Worm (Caenorhabditis elegans): Measurements from ENCODE around the gene C39B5.14.

DNA sequence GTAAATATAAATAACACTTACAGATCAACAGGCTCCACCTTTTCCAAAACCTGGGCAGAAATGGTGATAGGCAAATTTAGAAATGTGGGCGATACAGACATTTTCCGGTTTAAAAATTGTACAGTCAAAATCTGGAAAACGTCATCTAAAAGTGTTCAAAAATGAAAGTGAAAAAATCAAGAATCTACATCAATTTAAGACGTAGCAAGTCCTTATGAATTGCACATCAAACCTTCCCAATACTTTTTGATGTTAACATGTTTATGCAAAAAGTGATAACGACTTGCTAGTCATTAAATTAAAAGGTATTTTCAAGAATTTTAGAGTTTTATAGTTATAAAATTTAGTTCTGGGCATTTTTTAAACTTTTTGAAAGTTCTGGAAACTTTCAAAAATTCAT is 40.1 kb downstream of the C39B5.14 start, which contains the start of gene fbxa-7:
- TF ChIP-seq F13C5.2 (tag; optimal IDR thresholded peaks at IDR 0.05), result no peak
- no peak for TF ChIP-seq ama-1 (optimal IDR thresholded peaks at IDR 0.05)
- no peak for TF ChIP-seq aly-1 (tag; optimal IDR thresholded peaks at IDR 0.05)
- no peak for TF ChIP-seq B0310.2 (tag; optimal IDR thresholded peaks at IDR 0.05)
- no peak for TF ChIP-seq ets-7 (tag; optimal IDR thresholded peaks at IDR 0.05)
- no peak for TF ChIP-seq hmg-4 (GFP tag; optimal IDR thresholded peaks at IDR 0.05)
